Fruit fly (Drosophila melanogaster) whole organism, pupa: Measurements from ENCODE around the gene p24-1.

Experiments used
- CG10348 ChIP-seq: fragments of 200-800 bp; sonication (Bioruptor generic); IDR thresholded peaks from 2 replicates; pipeline ENCODE4 v1.3.6; 2022; ENCODE audit warnings: missing biosample characterization, missing genetic modification characterization
- CG12605 ChIP-seq: fragments of 200-800 bp; sonication (Bioruptor generic); IDR thresholded peaks from 2 replicates; pipeline ENCODE4 v1.3.6; 2022; ENCODE audit warnings: missing biosample characterization, missing genetic modification characterization
- CG13204 ChIP-seq: fragments of 200-800 bp; sonication (Bioruptor generic); optimal IDR thresholded peaks from 2 replicates; lab custom pipeline; 2018; ENCODE audit warnings: missing biosample characterization, mild to moderate bottlenecking, missing genetic modification characterization, moderate library complexity
- CG14655 ChIP-seq: fragments of 200-800 bp; sonication (Bioruptor generic); optimal IDR thresholded peaks from 3 replicates; lab custom pipeline; 2017; ENCODE audit warnings: mild to moderate bottlenecking, missing biosample characterization, missing genetic modification reagents, missing genetic modification characterization
- CG15710 ChIP-seq: fragments of 200-800 bp; sonication (Bioruptor generic); optimal IDR thresholded peaks from 2 replicates; lab custom pipeline; 2018; ENCODE audit warnings: missing biosample characterization, mild to moderate bottlenecking, missing genetic modification characterization, moderate library complexity
- CG17806 ChIP-seq: fragments of 200-800 bp; sonication (Bioruptor generic); optimal IDR thresholded peaks from 2 replicates; lab custom pipeline; 2018; ENCODE audit warnings: missing biosample characterization, mild to moderate bottlenecking, missing genetic modification characterization, moderate library complexity
- CG32121 ChIP-seq: fragments of 200-800 bp; sonication (Bioruptor generic); IDR thresholded peaks from 2 replicates; pipeline ENCODE4 v1.3.6; 2022; ENCODE audit warnings: missing biosample characterization, missing genetic modification characterization
- CG34367 ChIP-seq: fragments of 200-800 bp; sonication (Bioruptor generic); optimal IDR thresholded peaks from 2 replicates; lab custom pipeline; 2018; ENCODE audit warnings: missing biosample characterization, mild to moderate bottlenecking, missing genetic modification characterization
- CG4496 ChIP-seq: fragments of 200-800 bp; sonication (Bioruptor generic); IDR thresholded peaks from 3 replicates; pipeline ENCODE4 v1.3.6; 2022; ENCODE audit warnings: missing biosample characterization, missing genetic modification characterization
- CG8159 ChIP-seq: fragments of 200-800 bp; sonication (Bioruptor generic); optimal IDR thresholded peaks from 3 replicates; lab custom pipeline; 2018; ENCODE audit warnings: missing biosample characterization, mild to moderate bottlenecking, missing genetic modification characterization, moderate library complexity
- CG8301 ChIP-seq: fragments of 200-800 bp; sonication (Bioruptor generic); optimal IDR thresholded peaks from 2 replicates; lab custom pipeline; 2018; ENCODE audit warnings: missing biosample characterization, mild to moderate bottlenecking, missing genetic modification characterization
- CG9948 ChIP-seq: fragments of 200-800 bp; sonication (Bioruptor generic); optimal IDR thresholded peaks from 2 replicates; lab custom pipeline; 2018; ENCODE audit warnings: missing biosample characterization, mild to moderate bottlenecking, missing genetic modification characterization, moderate library complexity
- D1 ChIP-seq: fragments of 200-800 bp; sonication (Bioruptor generic); optimal IDR thresholded peaks from 2 replicates; lab custom pipeline; 2018; ENCODE audit warnings: missing biosample characterization, mild to moderate bottlenecking, missing genetic modification characterization, moderate library complexity
- EcR ChIP-seq: fragments of 200-800 bp; sonication (Bioruptor generic); optimal IDR thresholded peaks from 3 replicates; lab custom pipeline; 2019; ENCODE audit warnings: missing biosample characterization, missing genetic modification characterization, mild to moderate bottlenecking, moderate library complexity, missing genetic modification reagents
- Ets98B ChIP-seq: fragments of 200-800 bp; sonication (Bioruptor generic); IDR thresholded peaks from 2 replicates; pipeline ENCODE4 v1.3.6; 2022; ENCODE audit warnings: missing biosample characterization, missing genetic modification characterization
- Pif1A ChIP-seq: fragments of 200-800 bp; sonication (Bioruptor generic); optimal IDR thresholded peaks from 3 replicates; lab custom pipeline; 2016; ENCODE audit warnings: missing biosample characterization, missing genetic modification characterization
- Pif1B ChIP-seq: fragments of 200-800 bp; sonication (Bioruptor generic); optimal IDR thresholded peaks from 3 replicates; lab custom pipeline; 2016; ENCODE audit warnings: missing biosample characterization, missing genetic modification characterization
- Snoo ChIP-seq: fragments of 200-800 bp; sonication (Bioruptor generic); optimal IDR thresholded peaks from 3 replicates; lab custom pipeline; 2017; ENCODE audit warnings: missing biosample characterization, mild to moderate bottlenecking, missing genetic modification characterization, inconsistent platforms
- fd96Ca ChIP-seq: fragments of 200-800 bp; sonication (Bioruptor generic); IDR thresholded peaks from 3 replicates; pipeline ENCODE4 v1.3.6; 2022; ENCODE audit warnings: missing biosample characterization, missing genetic modification characterization
- gl ChIP-seq: fragments of 200-800 bp; sonication (Bioruptor generic); optimal IDR thresholded peaks from 2 replicates; lab custom pipeline; 2018; ENCODE audit warnings: missing biosample characterization, mild to moderate bottlenecking, missing genetic modification characterization
- rn ChIP-seq: fragments of 200-800 bp; sonication (Bioruptor generic); IDR thresholded peaks from 2 replicates; pipeline ENCODE4 v1.3.6; 2022; ENCODE audit warnings: missing biosample characterization, missing genetic modification characterization

p24-1 gene

DNA sequence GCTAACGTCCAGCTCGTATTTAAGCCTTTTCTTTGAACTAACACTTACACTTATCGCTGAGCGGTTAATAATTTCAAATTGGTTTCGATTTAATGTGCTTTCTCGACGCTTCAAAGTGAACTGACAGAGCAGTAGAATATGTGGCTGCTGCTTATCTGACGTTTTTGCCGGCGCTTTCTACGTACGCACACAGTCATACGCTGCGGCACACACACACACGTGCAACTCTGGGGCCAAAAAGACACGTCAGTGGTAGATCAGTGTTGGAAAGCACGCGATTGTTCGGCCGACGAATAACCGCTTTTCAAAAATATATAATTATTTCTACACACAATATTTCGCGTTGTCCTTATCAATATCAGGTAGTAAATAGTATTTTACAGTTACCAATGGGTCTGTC, 46.1 kb downstream of the p24-1 start:
- TF ChIP-seq gl (tag; lab: Kevin White, UChicago): peak; percentile 5
- 0 out of 3 replicates have a peak, but pooled peaks have one; percentile 42 for TF ChIP-seq CG4496 (GFP tag; lab: Robert Waterston, UW)
- no peak for TF ChIP-seq Pif1B (GFP tag; lab: Kevin White, UChicago)
- TF ChIP-seq Ets98B: 0 out of 2 replicates have a peak, but pooled peaks have one; percentile 20
- no peak for TF ChIP-seq CG8159 (tag; lab: Kevin White, UChicago)
- TF ChIP-seq CG32121 (GFP tag; lab: Robert Waterston, UW): 0 out of 2 replicates have a peak, but pooled peaks have one; percentile 16

dm6 chrX:11805066-11805766, 47.1 kb downstream of the p24-1 start:
- no peak for TF ChIP-seq CG15710 (tag; lab: Kevin White, UChicago)
- no peak for TF ChIP-seq CG8159 (tag; lab: Kevin White, UChicago)
- no peak for TF ChIP-seq Pif1A (GFP tag; lab: Kevin White, UChicago)
- TF ChIP-seq CG13204 (GFP tag; lab: Kevin White, UChicago): peak; percentile 15
- no peak for TF ChIP-seq fd96Ca
- TF ChIP-seq Pif1B (GFP tag; lab: Kevin White, UChicago): no peak
- 0 out of 3 replicates have a peak, but pooled peaks have one; percentile 27 for TF ChIP-seq CG4496 (GFP tag; lab: Robert Waterston, UW)
- TF ChIP-seq Ets98B: no peak; the same call in 1 of the 2 replicates
- no peak for TF ChIP-seq rn (GFP tag; lab: Robert Waterston, UW)
- peak; percentile 94 for TF ChIP-seq EcR (GFP tag; lab: Kevin White, UChicago)
- TF ChIP-seq CG12605 (GFP tag; lab: Robert Waterston, UW): no peak
- TF ChIP-seq CG8301: peak; percentile 3
- TF ChIP-seq CG17806 (tag; lab: Kevin White, UChicago): no peak
- no peak for TF ChIP-seq CG9948 (tag; lab: Kevin White, UChicago)
- TF ChIP-seq CG34367: no peak
- TF ChIP-seq CG10348: no peak
- no peak for TF ChIP-seq Snoo
- TF ChIP-seq CG14655 (GFP tag; lab: Kevin White, UChicago): peak; percentile 23
- TF ChIP-seq gl (tag; lab: Kevin White, UChicago): peak; percentile 5
- no peak for TF ChIP-seq D1
- TF ChIP-seq CG32121 (GFP tag; lab: Robert Waterston, UW): 0 out of 2 replicates have a peak, but pooled peaks have one; percentile 17
